Worm (Caenorhabditis elegans) whole organism, late embryonic: ENCODE measurements around the gene EGAP9.4.
"Not testable (repeated sequence)": the region's sequence is repeated elsewhere in the genome, so short reads cannot be mapped to it uniquely, and the experiment has no call there.

ENCODE experiments used
- C08G9.2 ChIP-seq: sonication (generic microtip); optimal IDR thresholded peaks from 2 replicates; lab custom pipeline; 2016; ENCODE audit warnings: mild to moderate bottlenecking, missing genetic modification characterization, moderate library complexity, missing compliant biosample characterization
- ceh-22 ChIP-seq: sonication (generic microtip); optimal IDR thresholded peaks from 2 replicates; lab custom pipeline; 2017; ENCODE audit warnings: missing biosample characterization, missing genetic modification characterization
- ceh-45 ChIP-seq: fragments of 200-800 bp; sonication (Bioruptor generic); IDR thresholded peaks from 2 replicates; pipeline ENCODE4 v1.3.6; 2022; ENCODE audit warnings: missing genetic modification reagents, missing genetic modification characterization, missing compliant biosample characterization
- ceh-6 ChIP-seq: fragments of 200-800 bp; sonication (Bioruptor generic); optimal IDR thresholded peaks from 2 replicates; lab custom pipeline; 2018; ENCODE audit warnings: mild to moderate bottlenecking, missing genetic modification characterization, missing compliant biosample characterization
- lin-11 ChIP-seq: fragments of 200-800 bp; sonication (Bioruptor generic); optimal IDR thresholded peaks from 2 replicates; lab custom pipeline; 2018; ENCODE audit warnings: mild to moderate bottlenecking, missing genetic modification characterization, missing compliant biosample characterization
- madf-2 ChIP-seq: sonication (generic microtip); optimal IDR thresholded peaks from 2 replicates; lab custom pipeline; 2017; ENCODE audit warnings: missing genetic modification characterization, missing compliant biosample characterization

DNA sequence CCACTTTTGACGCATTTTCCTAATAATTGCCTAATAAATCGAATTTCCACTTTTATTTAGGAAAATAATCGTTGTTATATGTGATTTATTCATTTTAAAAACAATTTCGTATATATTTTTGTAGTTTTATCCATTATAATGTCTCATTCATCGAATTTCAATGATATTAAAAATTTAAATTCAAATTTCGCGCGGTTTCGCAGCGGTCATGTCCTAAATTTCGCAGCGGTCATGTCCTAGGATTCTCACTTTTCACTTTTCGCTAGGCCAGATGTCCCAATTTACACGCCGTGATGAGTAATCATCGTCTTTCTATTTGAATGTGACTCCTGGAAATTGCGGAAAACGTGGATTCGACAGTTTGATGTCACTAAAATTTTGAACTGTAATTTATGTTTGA is 5.1 kb downstream of the EGAP9.4 start, which contains the start of gene ZK1055.4:
- TF ChIP-seq ceh-45 (GFP tag; lab: Robert Waterston, UW); madf-2 (tag; lab: Kevin White, UChicago); lin-11 (tag; lab: Kevin White, UChicago); ceh-22 (tag; lab: Kevin White, UChicago); C08G9.2 (tag; lab: Kevin White, UChicago); ceh-6: not testable (repeated sequence)
